Fruit fly (Drosophila melanogaster): ENCODE data around the gene CG10041.

DNA sequence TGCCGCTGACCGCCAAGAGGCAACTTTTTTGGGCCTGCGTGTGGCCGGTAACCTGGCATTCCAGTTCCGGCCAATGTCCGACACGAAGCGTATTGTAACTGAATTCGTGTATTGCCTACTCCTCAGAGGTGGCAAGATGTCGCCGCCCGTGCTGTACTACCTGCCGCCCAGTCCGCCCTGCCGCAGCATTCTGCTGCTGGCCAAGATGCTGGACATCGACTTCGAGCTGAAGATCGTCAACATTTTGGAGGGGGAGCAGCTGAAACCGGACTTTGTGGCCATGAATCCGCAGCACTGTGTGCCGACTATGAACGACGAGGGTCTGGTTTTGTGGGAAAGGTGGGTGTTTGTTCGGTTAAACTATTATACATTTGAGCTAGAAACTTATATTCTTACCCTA is 32.4 kb upstream of the CG10041 start:
- TF ChIP-seq CG34367 (tag; optimal IDR thresholded peaks at IDR 0.05) (no peak), CG8301 (tag; optimal IDR thresholded peaks at IDR 0.05) (no peak), Ets98B (GFP tag; IDR thresholded peaks at IDR 0.05) (peak; percentile 12; the same call in 1 of the 2 replicates), gl (tag; optimal IDR thresholded peaks at IDR 0.05) (no peak), CG8159 (tag; optimal IDR thresholded peaks at IDR 0.05) (no peak), CG9948 (tag; optimal IDR thresholded peaks at IDR 0.05) (no peak), CG14655 (GFP tag; optimal IDR thresholded peaks at IDR 0.05) (no peak), CG4496 (GFP tag; IDR thresholded peaks at IDR 0.05) (peak; percentile 84), fd96Ca (GFP tag; IDR thresholded peaks at IDR 0.05) (no peak)

Data from whole organism, pupa.